Worm (Caenorhabditis elegans): ENCODE results near the gene T25C12.3.

DNA sequence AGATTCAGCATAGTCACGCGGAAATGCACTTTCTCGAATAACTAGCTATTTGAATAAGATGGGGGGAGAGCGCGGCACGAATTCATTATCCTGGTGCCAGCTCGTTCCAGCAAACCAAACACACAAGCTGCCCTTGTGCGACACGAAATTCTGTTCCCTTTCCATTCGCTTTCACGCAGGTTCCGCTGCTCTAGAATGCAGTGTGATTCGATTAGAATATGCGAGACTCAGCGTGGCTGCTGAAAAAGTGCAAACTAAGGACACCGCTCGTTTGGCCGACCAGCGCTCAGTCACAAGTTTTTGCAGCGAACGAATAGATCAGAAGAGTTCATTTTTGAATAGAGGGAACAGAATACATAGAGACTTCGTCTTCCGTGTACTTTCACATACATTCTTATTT lies 17.7 kb downstream of the T25C12.3 start:
- TF ChIP-seq rnt-1 (tag; optimal IDR thresholded peaks at IDR 0.05) (no peak), lin-15B (tag; optimal IDR thresholded peaks at IDR 0.05) (no peak), nhr-12 (tag; optimal IDR thresholded peaks at IDR 0.05) (no peak), dpl-1 (GFP tag; optimal IDR thresholded peaks at IDR 0.05) (no peak), pax-3 (tag; optimal IDR thresholded peaks at IDR 0.05) (no peak), snpc-4 (tag; optimal IDR thresholded peaks at IDR 0.05) (no peak), lir-3 (tag; optimal IDR thresholded peaks at IDR 0.05; ENCODE audit: poor library complexity) (no peak), blmp-1 (tag; optimal IDR thresholded peaks at IDR 0.05) (no peak), nhr-47 (tag; optimal IDR thresholded peaks at IDR 0.05) (no peak), sup-37 (GFP tag; optimal IDR thresholded peaks at IDR 0.05) (no peak), Y116A8C.19 (tag; optimal IDR thresholded peaks at IDR 0.05; ENCODE audit: borderline replicate concordance) (no peak), vab-15 (tag; optimal IDR thresholded peaks at IDR 0.05) (no peak), nhr-76 (tag; optimal IDR thresholded peaks at IDR 0.05) (no peak)
